Fruit fly (Drosophila melanogaster) whole organism, embryonic: Measurements from ENCODE around the gene mtTFB2.

Experiments used
- Aef1 ChIP-seq: fragments of 200-800 bp; sonication (Bioruptor generic); IDR thresholded peaks from 3 replicates; pipeline ENCODE4 v1.3.6; 2022; ENCODE audit warnings: missing biosample characterization, missing genetic modification characterization
- Asciz ChIP-seq: fragments of 200-800 bp; sonication (Bioruptor generic); optimal IDR thresholded peaks from 2 replicates; lab custom pipeline; 2017; ENCODE audit warnings: missing biosample characterization, mild to moderate bottlenecking, missing genetic modification characterization, missing genetic modification reagents
- Blimp-1 ChIP-seq: fragments of 200-800 bp; sonication (Bioruptor generic); optimal IDR thresholded peaks from 3 replicates; lab custom pipeline; 2018; ENCODE audit warnings: missing biosample characterization, missing genetic modification characterization, mild to moderate bottlenecking, moderate library complexity, missing genetic modification reagents
- BtbVII ChIP-seq: fragments of 200-800 bp; sonication (Bioruptor generic); optimal IDR thresholded peaks from 3 replicates; lab custom pipeline; 2017; ENCODE audit warnings: missing biosample characterization, mild to moderate bottlenecking, missing genetic modification characterization
- CG11085 ChIP-seq: fragments of 200-800 bp; sonication (Bioruptor generic); IDR thresholded peaks from 2 replicates; pipeline ENCODE4 v1.3.6; 2022; ENCODE audit warnings: missing biosample characterization, missing genetic modification characterization
- CG11398 ChIP-seq: fragments of 200-800 bp; sonication (Bioruptor generic); optimal IDR thresholded peaks from 2 replicates; lab custom pipeline; 2016; ENCODE audit warnings: missing biosample characterization, missing genetic modification characterization
- CG11696 ChIP-seq: fragments of 200-800 bp; sonication (Bioruptor generic); IDR thresholded peaks from 2 replicates; pipeline ENCODE4 v1.3.6; 2022; ENCODE audit warnings: missing biosample characterization, missing genetic modification characterization
- CG14965 ChIP-seq: fragments of 200-800 bp; sonication (Bioruptor generic); optimal IDR thresholded peaks from 2 replicates; lab custom pipeline; 2016; ENCODE audit warnings: missing biosample characterization, missing genetic modification characterization, borderline replicate concordance
- CG15696 ChIP-seq: fragments of 200-800 bp; sonication (Bioruptor generic); optimal IDR thresholded peaks from 2 replicates; lab custom pipeline; 2019; ENCODE audit warnings: missing biosample characterization, mild to moderate bottlenecking, missing genetic modification characterization, moderate library complexity
- CG17186 ChIP-seq: fragments of 200-800 bp; sonication (Bioruptor generic); optimal IDR thresholded peaks from 3 replicates; lab custom pipeline; 2017; ENCODE audit warnings: missing biosample characterization, missing genetic modification reagents, missing genetic modification characterization
- CG34224 ChIP-seq: fragments of 200-800 bp; sonication (Bioruptor generic); IDR thresholded peaks from 3 replicates; pipeline ENCODE4 v1.3.6; 2022; ENCODE audit warnings: missing biosample characterization, missing genetic modification characterization; ENCODE audit not compliant: partially characterized antibody
- CG34376 ChIP-seq: fragments of 200-800 bp; sonication (Bioruptor generic); optimal IDR thresholded peaks from 2 replicates; lab custom pipeline; 2018; ENCODE audit warnings: missing biosample characterization, mild to moderate bottlenecking, missing genetic modification characterization
- CG34422 ChIP-seq: fragments of 200-800 bp; sonication (Bioruptor generic); IDR thresholded peaks from 3 replicates; pipeline ENCODE4 v1.3.6; 2022; ENCODE audit warnings: missing biosample characterization, missing genetic modification characterization
- CG6689 ChIP-seq: fragments of 200-800 bp; sonication (Bioruptor generic); IDR thresholded peaks from 2 replicates; pipeline ENCODE4 v1.3.6; 2022; ENCODE audit warnings: missing biosample characterization, missing genetic modification characterization
- CG6813 ChIP-seq: fragments of 200-800 bp; sonication (Bioruptor generic); optimal IDR thresholded peaks from 2 replicates; lab custom pipeline; 2017; ENCODE audit warnings: missing biosample characterization, missing genetic modification characterization, mild to moderate bottlenecking, moderate library complexity, missing genetic modification reagents
- CG7556 ChIP-seq: fragments of 200-800 bp; sonication (Bioruptor generic); optimal IDR thresholded peaks from 2 replicates; lab custom pipeline; 2017; ENCODE audit warnings: missing biosample characterization, mild to moderate bottlenecking, missing genetic modification characterization
- CG7987 ChIP-seq: fragments of 200-800 bp; sonication (Bioruptor generic); optimal IDR thresholded peaks from 2 replicates; lab custom pipeline; 2018; ENCODE audit warnings: missing biosample characterization, mild to moderate bottlenecking, missing genetic modification characterization, moderate library complexity
- Camta ChIP-seq: fragments of 200-800 bp; sonication (Bioruptor generic); optimal IDR thresholded peaks from 2 replicates; lab custom pipeline; 2016; ENCODE audit warnings: missing biosample characterization, missing genetic modification characterization
- D ChIP-seq, 2 experiments: fragments of 200-800 bp in 1 of 2; fragments of >200 bp in 1 of 2; sonication (Bioruptor generic) in 1 of 2; optimal IDR thresholded peaks; 2 replicates in 1 of 2; 3 replicates in 1 of 2; lab custom pipeline; 2017; ENCODE audit warnings: mild to moderate bottlenecking in 1 of 2, missing biosample characterization in 1 of 2, missing genetic modification characterization in 1 of 2, missing genetic modification reagents in 1 of 2
- Elba2 ChIP-seq: fragments of 200-800 bp; sonication (Bioruptor generic); optimal IDR thresholded peaks from 3 replicates; lab custom pipeline; 2016; ENCODE audit warnings: missing biosample characterization, missing genetic modification characterization
- Fer3 ChIP-seq: fragments of 200-800 bp; sonication (Bioruptor generic); optimal IDR thresholded peaks from 2 replicates; lab custom pipeline; 2018; ENCODE audit warnings: missing biosample characterization, mild to moderate bottlenecking, missing genetic modification characterization, moderate library complexity
- Gug ChIP-seq: fragments of 200-800 bp; sonication (Bioruptor generic); IDR thresholded peaks from 4 replicates; pipeline ENCODE4 v1.3.6; 2022; ENCODE audit warnings: missing biosample characterization, missing genetic modification characterization
- HLH54F ChIP-seq: fragments of 200-800 bp; sonication (Bioruptor generic); optimal IDR thresholded peaks from 3 replicates; lab custom pipeline; 2016; ENCODE audit warnings: missing biosample characterization, missing genetic modification characterization
- HmgD ChIP-seq: fragments of 200-800 bp; sonication (Bioruptor generic); optimal IDR thresholded peaks from 3 replicates; lab custom pipeline; 2016; ENCODE audit warnings: missing biosample characterization, missing genetic modification characterization
- Hr51 ChIP-seq, 2 experiments: fragments of 200-800 bp; sonication (Bioruptor generic); optimal IDR thresholded peaks; 2 replicates in 1 of 2; 3 replicates in 1 of 2; lab custom pipeline; 2016 to 2018; ENCODE audit warnings: missing biosample characterization in 2 of 2, missing genetic modification characterization in 2 of 2, mild to moderate bottlenecking in 1 of 2, moderate library complexity in 1 of 2
- MTF-1 ChIP-seq: fragments of 200-800 bp; sonication (Bioruptor generic); optimal IDR thresholded peaks from 2 replicates; lab custom pipeline; 2018; ENCODE audit warnings: missing biosample characterization, mild to moderate bottlenecking, missing genetic modification characterization, borderline replicate concordance
- Rfx ChIP-seq: fragments of 200-800 bp; sonication (Bioruptor generic); IDR thresholded peaks from 2 replicates; pipeline ENCODE4 v1.3.6; 2022; ENCODE audit warnings: missing biosample characterization, missing genetic modification characterization
- Rx ChIP-seq: fragments of 200-800 bp; sonication (Bioruptor generic); IDR thresholded peaks from 2 replicates; pipeline ENCODE4 v1.3.6; 2022; ENCODE audit warnings: missing biosample characterization, missing genetic modification characterization
- Sry-β ChIP-seq: fragments of 200-800 bp; sonication (Bioruptor generic); optimal IDR thresholded peaks from 2 replicates; lab custom pipeline; 2018; ENCODE audit warnings: missing biosample characterization, mild to moderate bottlenecking, missing genetic modification characterization, moderate library complexity
- ara ChIP-seq: fragments of 200-800 bp; sonication (Bioruptor generic); IDR thresholded peaks from 2 replicates; pipeline ENCODE4 v1.3.6; 2022; ENCODE audit warnings: missing biosample characterization, missing genetic modification characterization
- bcd ChIP-seq: fragments of 200-800 bp; sonication (Bioruptor generic); optimal IDR thresholded peaks from 2 replicates; lab custom pipeline; 2017; ENCODE audit warnings: missing biosample characterization, mild to moderate bottlenecking, missing genetic modification characterization
- bigmax ChIP-seq: fragments of 200-800 bp; sonication (Bioruptor generic); optimal IDR thresholded peaks from 2 replicates; lab custom pipeline; 2018; ENCODE audit warnings: missing biosample characterization, mild to moderate bottlenecking, missing genetic modification characterization
- br ChIP-seq: fragments of >200 bp; optimal IDR thresholded peaks from 2 replicates; lab custom pipeline; 2017
- btn ChIP-seq: fragments of 200-800 bp; sonication (Bioruptor generic); optimal IDR thresholded peaks from 2 replicates; lab custom pipeline; 2016; ENCODE audit warnings: missing biosample characterization, missing genetic modification characterization
- chm ChIP-seq: fragments of 200-800 bp; sonication (Bioruptor generic); IDR thresholded peaks from 2 replicates; pipeline ENCODE4 v1.3.6; 2022; ENCODE audit warnings: missing biosample characterization, missing genetic modification characterization
- da ChIP-seq: fragments of 200-800 bp; sonication (Bioruptor generic); optimal IDR thresholded peaks from 2 replicates; lab custom pipeline; 2016; ENCODE audit warnings: missing biosample characterization, missing genetic modification characterization
- danr ChIP-seq: fragments of 200-800 bp; sonication (Bioruptor generic); IDR thresholded peaks from 2 replicates; pipeline ENCODE4 v1.3.6; 2022; ENCODE audit warnings: missing biosample characterization, missing genetic modification characterization
- dmrt99B ChIP-seq: fragments of 200-800 bp; sonication (Bioruptor generic); optimal IDR thresholded peaks from 2 replicates; lab custom pipeline; 2018; ENCODE audit warnings: missing biosample characterization, mild to moderate bottlenecking, missing genetic modification characterization, moderate library complexity
- ken ChIP-seq: fragments of 200-800 bp; sonication (Bioruptor generic); IDR thresholded peaks from 3 replicates; pipeline ENCODE4 v1.3.6; 2022; ENCODE audit warnings: missing biosample characterization, missing genetic modification characterization
- mam ChIP-seq: fragments of 200-800 bp; sonication (Bioruptor generic); optimal IDR thresholded peaks from 3 replicates; lab custom pipeline; 2016; ENCODE audit warnings: missing biosample characterization, missing genetic modification characterization
- mirr ChIP-seq: fragments of 200-800 bp; sonication (Bioruptor generic); optimal IDR thresholded peaks from 3 replicates; lab custom pipeline; 2018; ENCODE audit warnings: missing biosample characterization, mild to moderate bottlenecking, missing genetic modification characterization
- pho ChIP-seq: fragments of 200-800 bp; sonication (Bioruptor generic); optimal IDR thresholded peaks from 2 replicates; lab custom pipeline; 2016; ENCODE audit warnings: missing biosample characterization, missing genetic modification characterization
- slp2 ChIP-seq: fragments of 200-800 bp; sonication (Bioruptor generic); optimal IDR thresholded peaks from 2 replicates; lab custom pipeline; 2016; ENCODE audit warnings: missing biosample characterization, missing genetic modification characterization
- sr ChIP-seq: fragments of 200-800 bp; sonication (Bioruptor generic); IDR thresholded peaks from 3 replicates; pipeline ENCODE4 v1.3.6; 2022; ENCODE audit warnings: missing biosample characterization, missing genetic modification characterization
- ssp ChIP-seq: fragments of 200-800 bp; sonication (Bioruptor generic); IDR thresholded peaks from 2 replicates; pipeline ENCODE4 v1.3.6; 2022; ENCODE audit warnings: missing biosample characterization, missing genetic modification characterization
- toy ChIP-seq: fragments of 200-800 bp; sonication (Bioruptor generic); IDR thresholded peaks from 2 replicates; pipeline ENCODE4 v1.3.6; 2022; ENCODE audit warnings: missing biosample characterization, missing genetic modification characterization
- unpg ChIP-seq: fragments of 200-800 bp; sonication (Bioruptor generic); optimal IDR thresholded peaks from 3 replicates; lab custom pipeline; 2018; ENCODE audit warnings: missing biosample characterization, mild to moderate bottlenecking, missing genetic modification characterization, moderate library complexity
- wek ChIP-seq: fragments of 200-800 bp; sonication (Bioruptor generic); optimal IDR thresholded peaks from 3 replicates; lab custom pipeline; 2018; ENCODE audit warnings: missing biosample characterization, mild to moderate bottlenecking, missing genetic modification characterization, moderate library complexity
- zfh1 ChIP-seq: fragments of 200-800 bp; sonication (Bioruptor generic); IDR thresholded peaks from 3 replicates; pipeline ENCODE4 v1.3.6; 2022; ENCODE audit warnings: missing biosample characterization, missing genetic modification characterization

The mtTFB2 gene

dm6 chr3R:10053559-10053958, 8.2 kb downstream of the mtTFB2 start (continued):
- TF ChIP-seq CG34224 (GFP tag; lab: Robert Waterston, UW) (no peak), ken (GFP tag; lab: Robert Waterston, UW) (no peak), CG11696 (GFP tag; lab: Robert Waterston, UW) (no peak), HLH54F (no peak), CG6813 (GFP tag; lab: Kevin White, UChicago) (no peak), MTF-1 (GFP tag; lab: Kevin White, UChicago) (peak; percentile 8), unpg (peak; percentile 33), Camta (GFP tag; lab: Kevin White, UChicago) (no peak), Gug (GFP tag; lab: Robert Waterston, UW) (no peak), chm (peak; percentile 20; the same call in 1 of the 2 replicates), CG7987 (GFP tag; lab: Kevin White, UChicago) (peak; percentile 0), toy (GFP tag; lab: Robert Waterston, UW) (no peak), da (GFP tag; lab: Kevin White, UChicago) (no peak), D (optimal IDR thresholded peaks at IDR 0.05; lab: Kevin White, UChicago) (no peak), D (GFP tag; optimal IDR thresholded peaks at IDR 0.05; lab: Kevin White, UChicago) (no peak), bcd (no peak), mam (GFP tag; lab: Kevin White, UChicago) (no peak), ssp (GFP tag; lab: Robert Waterston, UW) (peak; percentile 59), Blimp-1 (GFP tag; lab: Kevin White, UChicago) (no peak), CG11085 (no peak), HmgD (GFP tag; lab: Kevin White, UChicago) (no peak), Asciz (GFP tag; lab: Kevin White, UChicago) (peak; percentile 32), CG6689 (no peak), danr (GFP tag; lab: Robert Waterston, UW) (no peak), CG34422 (GFP tag; lab: Robert Waterston, UW) (no peak), ara (GFP tag; lab: Robert Waterston, UW) (no peak), Rfx (GFP tag; lab: Robert Waterston, UW) (0 out of 2 replicates have a peak, but pooled peaks have one; percentile 5), Elba2 (GFP tag; lab: Kevin White, UChicago) (no peak), mirr (GFP tag; lab: Kevin White, UChicago) (peak; percentile 4), Fer3 (tag; lab: Kevin White, UChicago) (peak; percentile 13)

DNA sequence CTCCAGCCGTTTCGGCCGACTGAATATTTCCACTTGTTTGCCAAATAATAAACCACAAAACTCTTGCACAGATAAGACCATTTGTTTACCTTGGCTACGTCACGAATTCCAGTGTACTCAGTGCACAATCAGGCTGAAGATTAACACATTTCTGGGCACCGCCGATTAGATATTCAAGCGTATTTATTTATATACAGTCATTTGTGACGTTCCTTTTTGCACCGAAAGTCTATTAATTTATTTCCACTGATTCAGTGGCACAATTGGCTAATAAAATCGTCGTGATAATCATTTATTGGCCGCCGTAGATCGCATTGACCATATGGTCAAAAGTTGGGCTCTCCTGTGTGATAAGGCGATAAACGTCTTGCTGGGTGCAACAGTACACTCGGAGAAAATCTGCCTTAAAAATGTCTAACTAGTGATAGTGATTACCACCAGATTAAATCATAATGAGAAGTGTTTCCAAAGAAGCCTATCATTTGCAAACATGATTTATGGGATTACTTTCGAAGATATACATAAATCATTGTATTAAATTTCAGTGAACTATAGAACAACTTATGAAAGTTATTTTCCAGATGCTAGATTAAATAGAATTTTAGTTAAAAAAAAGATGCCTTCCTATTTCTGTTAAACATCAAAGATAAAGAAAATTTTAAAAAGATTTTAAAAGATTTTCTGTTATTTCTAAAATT, 9.1 kb downstream of the mtTFB2 start:
- TF ChIP-seq mirr (GFP tag; lab: Kevin White, UChicago) (peak; percentile 95), Sry-β (GFP tag; lab: Kevin White, UChicago) (no peak), btn (GFP tag; lab: Kevin White, UChicago) (no peak), pho (GFP tag; lab: Kevin White, UChicago) (no peak), Rx (GFP tag; lab: Robert Waterston, UW) (no peak), CG14965 (GFP tag; lab: Kevin White, UChicago) (no peak), CG34224 (GFP tag; lab: Robert Waterston, UW) (no peak), BtbVII (GFP tag; lab: Kevin White, UChicago) (peak; percentile 84), CG15696 (no peak), CG7556 (peak; percentile 48), sr (GFP tag; lab: Robert Waterston, UW) (no peak), CG34376 (peak; percentile 89), CG17186 (GFP tag; lab: Kevin White, UChicago) (no peak), bigmax (GFP tag; lab: Kevin White, UChicago) (no peak), Hr51 (GFP tag; optimal IDR thresholded peaks at IDR 0.05; lab: Kevin White, UChicago) (peak in 1 of 2 experiments; percentile 7), zfh1 (GFP tag; lab: Robert Waterston, UW) (no peak), CG6689 (no peak), wek (GFP tag; lab: Kevin White, UChicago) (no peak), br (lab: Kevin White, UChicago) (no peak), CG11398 (no peak), Aef1 (GFP tag; lab: Robert Waterston, UW) (no peak), MTF-1 (GFP tag; lab: Kevin White, UChicago) (no peak), dmrt99B (tag; lab: Kevin White, UChicago) (peak; percentile 19), slp2 (GFP tag; lab: Kevin White, UChicago) (no peak)
